Fruit fly (Drosophila melanogaster): Measurements from ENCODE around the gene CG7840.

CG7840 gene

dm6 chr2L:8302766-8303479, 2.5 kb upstream of the CG7840 start, which contains the start of the genes wol and Scgalpha:
Gene wol (minus strand): TSS chr2L:8302985.
Gene Scgalpha (plus strand): TSS chr2L:8303429.
- no peak for TF ChIP-seq CG17801 (GFP tag; optimal IDR thresholded peaks at IDR 0.05; ENCODE audit: partially characterized antibody)

- no peak for TF ChIP-seq CG17801 (GFP tag; optimal IDR thresholded peaks at IDR 0.05; ENCODE audit: partially characterized antibody)
These were observed 751 bp upstream of the CG7840 start for dm6 chr2L:8304635-8305034.

- peak; percentile 24 for TF ChIP-seq CG17801 (GFP tag; optimal IDR thresholded peaks at IDR 0.05; ENCODE audit: partially characterized antibody)
These were observed 2.6 kb downstream of the CG7840 start, which contains the start of the genes Ostgamma and Mettl14 for dm6 chr2L:8307817-8308551. Gene Ostgamma (minus strand): TSS chr2L:8308192. Gene Mettl14 (plus strand): TSS chr2L:8308427.

dm6 chr2L:8311091-8311490, 5.7 kb downstream of the CG7840 start, which contains the start of the genes CG7810 and CG7806:
Gene CG7810 (minus strand): TSS chr2L:8311195.
Gene CG7806 (plus strand): TSS chr2L:8311399.
- peak; percentile 91 for TF ChIP-seq CG17801 (GFP tag; optimal IDR thresholded peaks at IDR 0.05; ENCODE audit: partially characterized antibody)

- no peak for TF ChIP-seq CG17801 (GFP tag; optimal IDR thresholded peaks at IDR 0.05; ENCODE audit: partially characterized antibody)
These were observed 6.4 kb downstream of the CG7840 start for dm6 chr2L:8311741-8312140.

dm6 chr2L:8319858-8320525, 14.6 kb downstream of the CG7840 start, which contains the start of the genes mtsh and strat:
Gene mtsh (minus strand): TSS chr2L:8319908.
Gene strat (plus strand): TSS chr2L:8320328.
- peak; percentile 69 for TF ChIP-seq CG17801 (GFP tag; optimal IDR thresholded peaks at IDR 0.05; ENCODE audit: partially characterized antibody)

- no peak for TF ChIP-seq CG17801 (GFP tag; optimal IDR thresholded peaks at IDR 0.05; ENCODE audit: partially characterized antibody)
These were observed 19.8 kb downstream of the CG7840 start, which contains the start of gene CG7781 for dm6 chr2L:8325150-8325549. Gene CG7781 (minus strand): TSS chr2L:8325409.

- TF ChIP-seq CG17801 (GFP tag; optimal IDR thresholded peaks at IDR 0.05; ENCODE audit: partially characterized antibody), result no peak
These were observed 21.3 kb downstream of the CG7840 start for dm6 chr2L:8326414-8327271.

dm6 chr2L:8327272-8327555, 21.8 kb downstream of the CG7840 start, which contains the start of gene CG14275:
Gene CG14275 (plus strand): TSS chr2L:8327456.
- TF ChIP-seq CG17801 (GFP tag; optimal IDR thresholded peaks at IDR 0.05; ENCODE audit: partially characterized antibody), result no peak

dm6 chr2L:8327783-8328327, 22.5 kb downstream of the CG7840 start:
- no peak for TF ChIP-seq CG17801 (GFP tag; optimal IDR thresholded peaks at IDR 0.05; ENCODE audit: partially characterized antibody)

- no peak for TF ChIP-seq CG17801 (GFP tag; optimal IDR thresholded peaks at IDR 0.05; ENCODE audit: partially characterized antibody)
These were observed 23.2 kb downstream of the CG7840 start for dm6 chr2L:8328526-8329097.

- no peak for TF ChIP-seq CG17801 (GFP tag; optimal IDR thresholded peaks at IDR 0.05; ENCODE audit: partially characterized antibody)
These were observed 27.8 kb downstream of the CG7840 start for dm6 chr2L:8333185-8333584.

- TF ChIP-seq CG17801 (GFP tag; optimal IDR thresholded peaks at IDR 0.05; ENCODE audit: partially characterized antibody), result no peak
These were observed 28.2 kb downstream of the CG7840 start for dm6 chr2L:8333624-8334023.

- TF ChIP-seq CG17801 (GFP tag; optimal IDR thresholded peaks at IDR 0.05; ENCODE audit: partially characterized antibody), result no peak
These were observed 29.3 kb downstream of the CG7840 start for dm6 chr2L:8334705-8335104.
